Worm (Caenorhabditis elegans) whole organism, L3 larva: ENCODE data around the gene col-163.

Source experiments
- ceh-16 ChIP-seq: sonication (generic microtip); optimal IDR thresholded peaks from 2 replicates; lab custom pipeline; 2017; ENCODE audit warnings: missing biosample characterization, missing genetic modification characterization
- egl-27 ChIP-seq: sonication (generic microtip); optimal IDR thresholded peaks from 4 replicates; lab custom pipeline; 2017; ENCODE audit warnings: missing biosample characterization, missing genetic modification reagents, missing genetic modification characterization
- egl-5 ChIP-seq: fragments of 150-350 bp; optimal IDR thresholded peaks from 2 replicates; lab custom pipeline; 2017; ENCODE audit warnings: missing biosample characterization, missing genetic modification reagents, missing genetic modification characterization, inconsistent platforms
- elt-1 ChIP-seq: fragments of 150-350 bp; optimal IDR thresholded peaks from 2 replicates; lab custom pipeline; 2014; ENCODE audit warnings: missing biosample characterization, missing genetic modification characterization
- elt-3 ChIP-seq, 3 experiments: fragments of 150-350 bp in 1 of 3; sonication (generic microtip) in 2 of 3; optimal IDR thresholded peaks; 2 replicates in 2 of 3; 4 replicates in 1 of 3; lab custom pipeline; 2014 to 2017; ENCODE audit warnings: missing biosample characterization in 3 of 3, missing genetic modification characterization in 3 of 3
- fos-1 ChIP-seq: fragments of 150-350 bp; optimal IDR thresholded peaks from 2 replicates; lab custom pipeline; 2014; ENCODE audit warnings: missing biosample characterization, missing genetic modification characterization
- lsy-12 ChIP-seq: sonication (generic microtip); optimal IDR thresholded peaks from 2 replicates; lab custom pipeline; 2016; ENCODE audit warnings: mild to moderate bottlenecking, missing genetic modification characterization, missing compliant biosample characterization
- nhr-77 ChIP-seq: fragments of 150-350 bp; optimal IDR thresholded peaks from 2 replicates; lab custom pipeline; 2014; ENCODE audit warnings: missing biosample characterization, missing genetic modification characterization
- tbx-2 ChIP-seq: sonication (generic microtip); optimal IDR thresholded peaks from 2 replicates; lab custom pipeline; 2016; ENCODE audit warnings: mild to moderate bottlenecking, missing genetic modification characterization, missing compliant biosample characterization

DNA sequence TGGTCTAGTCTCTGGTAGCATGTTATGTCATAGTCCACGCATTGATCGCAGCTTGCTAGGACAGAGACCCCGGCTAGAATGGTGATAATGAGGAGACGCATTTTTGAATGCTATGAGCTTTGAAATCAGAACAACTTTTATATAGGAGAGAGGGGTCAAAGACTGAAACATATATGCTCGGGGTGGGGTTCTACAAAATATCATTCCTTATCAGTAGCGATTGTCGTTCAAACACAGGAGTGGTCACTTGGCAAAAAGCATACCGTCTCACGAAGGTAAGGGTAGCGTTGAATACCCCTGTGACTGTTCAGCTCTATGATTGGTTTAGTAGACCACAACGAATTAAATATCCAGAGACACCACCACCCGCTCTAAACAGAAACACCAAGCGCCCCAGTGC, 2.8 kb upstream of the col-163 start, which contains the start of gene F46B3.1:
- no peak for TF ChIP-seq fos-1 (tag; lab: Kevin White, UChicago)
- no peak for TF ChIP-seq egl-5 (tag; lab: Kevin White, UChicago)
- no peak for TF ChIP-seq ceh-16 (tag; lab: Kevin White, UChicago)
- TF ChIP-seq elt-3 (tag; optimal IDR thresholded peaks at IDR 0.05; lab: Kevin White, UChicago): no peak
- TF ChIP-seq egl-27 (tag; lab: Kevin White, UChicago): no peak
- no peak for TF ChIP-seq nhr-77 (tag; lab: Kevin White, UChicago)
- TF ChIP-seq elt-1 (tag; lab: Kevin White, UChicago): no peak
- TF ChIP-seq tbx-2 (tag; lab: Kevin White, UChicago): no peak
- no peak for TF ChIP-seq lsy-12 (tag; lab: Kevin White, UChicago)
